Fruit fly (Drosophila melanogaster) whole organism, embryonic: ENCODE results near the gene CG13623.

Source experiments
- BEAF-32 ChIP-seq: fragments of 200-800 bp; sonication (Bioruptor generic); optimal IDR thresholded peaks from 3 replicates; lab custom pipeline; 2017; ENCODE audit warnings: missing biosample characterization, missing genetic modification characterization, mild to moderate bottlenecking, moderate library complexity, missing genetic modification reagents
- CG1024 ChIP-seq: fragments of 200-800 bp; sonication (Bioruptor generic); IDR thresholded peaks from 2 replicates; pipeline ENCODE4 v1.3.6; 2022; ENCODE audit warnings: missing biosample characterization, missing genetic modification characterization
- CG11696 ChIP-seq: fragments of 200-800 bp; sonication (Bioruptor generic); IDR thresholded peaks from 2 replicates; pipeline ENCODE4 v1.3.6; 2022; ENCODE audit warnings: missing biosample characterization, missing genetic modification characterization
- CG13624 ChIP-seq: fragments of 200-800 bp; sonication (Bioruptor generic); optimal IDR thresholded peaks from 2 replicates; lab custom pipeline; 2016; ENCODE audit warnings: missing biosample characterization, missing genetic modification characterization
- CG13775 ChIP-seq: fragments of 200-800 bp; sonication (Bioruptor generic); optimal IDR thresholded peaks from 3 replicates; lab custom pipeline; 2017; ENCODE audit warnings: missing biosample characterization, mild to moderate bottlenecking, missing genetic modification characterization
- CG14050 ChIP-seq: fragments of 200-800 bp; sonication (Bioruptor generic); IDR thresholded peaks from 3 replicates; pipeline ENCODE4 v1.3.6; 2022; ENCODE audit warnings: missing biosample characterization, missing genetic modification characterization
- CG14965 ChIP-seq: fragments of 200-800 bp; sonication (Bioruptor generic); optimal IDR thresholded peaks from 2 replicates; lab custom pipeline; 2016; ENCODE audit warnings: missing biosample characterization, missing genetic modification characterization, borderline replicate concordance
- CG15073 ChIP-seq: fragments of 200-800 bp; sonication (Bioruptor generic); optimal IDR thresholded peaks from 2 replicates; lab custom pipeline; 2016; ENCODE audit warnings: missing biosample characterization, missing genetic modification characterization
- CG15269 ChIP-seq: fragments of 200-800 bp; sonication (Bioruptor generic); optimal IDR thresholded peaks from 2 replicates; lab custom pipeline; 2018; ENCODE audit warnings: missing biosample characterization, mild to moderate bottlenecking, missing genetic modification characterization, moderate library complexity
- CG1603 ChIP-seq: fragments of 200-800 bp; sonication (Bioruptor generic); optimal IDR thresholded peaks from 2 replicates; lab custom pipeline; 2019; ENCODE audit warnings: missing biosample characterization, mild to moderate bottlenecking, missing genetic modification characterization, moderate library complexity
- CG16815 ChIP-seq: fragments of 200-800 bp; sonication (Bioruptor generic); optimal IDR thresholded peaks from 3 replicates; lab custom pipeline; 2017; ENCODE audit warnings: missing biosample characterization, mild to moderate bottlenecking, missing genetic modification characterization
- CG17328 ChIP-seq: fragments of 200-800 bp; sonication (Bioruptor generic); IDR thresholded peaks from 2 replicates; pipeline ENCODE4 v1.3.6; 2022; ENCODE audit warnings: missing biosample characterization, missing genetic modification characterization
- CG2129 ChIP-seq: fragments of 200-800 bp; sonication (Bioruptor generic); IDR thresholded peaks from 2 replicates; pipeline ENCODE4 v1.3.6; 2022; ENCODE audit warnings: missing biosample characterization, missing genetic modification characterization; ENCODE audit not compliant: partially characterized antibody
- CG2889 ChIP-seq: fragments of 200-800 bp; sonication (Bioruptor generic); IDR thresholded peaks from 3 replicates; pipeline ENCODE4 v1.3.6; 2022; ENCODE audit warnings: missing biosample characterization, missing genetic modification characterization
- CG4424 ChIP-seq: fragments of 200-800 bp; sonication (Bioruptor generic); optimal IDR thresholded peaks from 3 replicates; lab custom pipeline; 2016; ENCODE audit warnings: missing biosample characterization, missing genetic modification characterization
- CG7357 ChIP-seq: fragments of 200-800 bp; sonication (Bioruptor generic); IDR thresholded peaks from 3 replicates; pipeline ENCODE4 v1.3.6; 2022; ENCODE audit warnings: missing biosample characterization, missing genetic modification characterization
- CG7556 ChIP-seq: fragments of 200-800 bp; sonication (Bioruptor generic); optimal IDR thresholded peaks from 2 replicates; lab custom pipeline; 2017; ENCODE audit warnings: missing biosample characterization, mild to moderate bottlenecking, missing genetic modification characterization
- CG8281 ChIP-seq: fragments of 200-800 bp; sonication (Bioruptor generic); optimal IDR thresholded peaks from 2 replicates; lab custom pipeline; 2018; ENCODE audit warnings: missing biosample characterization, mild to moderate bottlenecking, missing genetic modification characterization, moderate library complexity
- CG9727 ChIP-seq: fragments of 200-800 bp; sonication (Bioruptor generic); optimal IDR thresholded peaks from 3 replicates; lab custom pipeline; 2017; ENCODE audit warnings: missing biosample characterization, mild to moderate bottlenecking, missing genetic modification characterization
- D19A ChIP-seq: fragments of 200-800 bp; optimal IDR thresholded peaks from 3 replicates; lab custom pipeline; 2019; ENCODE audit warnings: missing biosample characterization, mild to moderate bottlenecking, missing genetic modification characterization, moderate library complexity
- Deaf1 ChIP-seq: fragments of 200-800 bp; optimal IDR thresholded peaks from 3 replicates; lab custom pipeline; 2019; ENCODE audit warnings: missing biosample characterization, mild to moderate bottlenecking, missing genetic modification characterization, moderate library complexity
- Dfd ChIP-seq, 2 experiments: fragments of >200 bp; optimal IDR thresholded peaks; 2 replicates each; lab custom pipeline; 2017; ENCODE audit warnings: missing biosample characterization in 2 of 2, missing genetic modification characterization in 2 of 2
- Drgx ChIP-seq: fragments of 200-800 bp; sonication (Bioruptor generic); IDR thresholded peaks from 2 replicates; pipeline ENCODE4 v1.3.6; 2022; ENCODE audit warnings: missing biosample characterization, missing genetic modification characterization
- ERR ChIP-seq: fragments of 200-800 bp; sonication (Bioruptor generic); optimal IDR thresholded peaks from 2 replicates; lab custom pipeline; 2016; ENCODE audit warnings: missing biosample characterization, missing genetic modification characterization
- Fer3 ChIP-seq: fragments of 200-800 bp; sonication (Bioruptor generic); optimal IDR thresholded peaks from 2 replicates; lab custom pipeline; 2018; ENCODE audit warnings: missing biosample characterization, mild to moderate bottlenecking, missing genetic modification characterization, moderate library complexity
- HLH54F ChIP-seq: fragments of 200-800 bp; sonication (Bioruptor generic); optimal IDR thresholded peaks from 3 replicates; lab custom pipeline; 2016; ENCODE audit warnings: missing biosample characterization, missing genetic modification characterization
- HLHmδ ChIP-seq: fragments of 200-800 bp; sonication (Bioruptor generic); optimal IDR thresholded peaks from 2 replicates; lab custom pipeline; 2018; ENCODE audit warnings: missing biosample characterization, mild to moderate bottlenecking, missing genetic modification characterization, moderate library complexity
- Hr78 ChIP-seq, 2 experiments: fragments of 200-800 bp in 1 of 2; fragments of >200 bp in 1 of 2; sonication (Bioruptor generic) in 1 of 2; optimal IDR thresholded peaks; 2 replicates each; lab custom pipeline; 2017 to 2019; ENCODE audit warnings: missing biosample characterization in 2 of 2, missing genetic modification characterization in 2 of 2, mild to moderate bottlenecking in 1 of 2, moderate library complexity in 1 of 2
- MBD-R2 ChIP-seq: fragments of 200-800 bp; sonication (Bioruptor generic); IDR thresholded peaks from 2 replicates; pipeline ENCODE4 v1.3.6; 2022; ENCODE audit warnings: missing biosample characterization, missing genetic modification characterization
- NFAT ChIP-seq: fragments of 200-800 bp; sonication (Bioruptor generic); IDR thresholded peaks from 2 replicates; pipeline ENCODE4 v1.3.6; 2022; ENCODE audit warnings: missing biosample characterization, missing genetic modification characterization
- Pdp1 ChIP-seq, 2 experiments: fragments of 200-800 bp; sonication (Bioruptor generic); optimal IDR thresholded peaks; 3 replicates each; lab custom pipeline; 2016; ENCODE audit warnings: missing biosample characterization in 2 of 2, missing genetic modification characterization in 2 of 2, mild to moderate bottlenecking in 1 of 2, moderate library complexity in 1 of 2
- Ravus ChIP-seq: fragments of 200-800 bp; sonication (Bioruptor generic); IDR thresholded peaks from 2 replicates; pipeline ENCODE4 v1.3.6; 2022; ENCODE audit warnings: missing biosample characterization, missing genetic modification characterization
- Rx ChIP-seq: fragments of 200-800 bp; sonication (Bioruptor generic); IDR thresholded peaks from 2 replicates; pipeline ENCODE4 v1.3.6; 2022; ENCODE audit warnings: missing biosample characterization, missing genetic modification characterization
- Side ChIP-seq: fragments of 200-800 bp; sonication (Bioruptor generic); optimal IDR thresholded peaks from 2 replicates; lab custom pipeline; 2016; ENCODE audit warnings: missing biosample characterization, missing genetic modification characterization
- Usf ChIP-seq: fragments of 200-800 bp; sonication (Bioruptor generic); optimal IDR thresholded peaks from 2 replicates; lab custom pipeline; 2017; ENCODE audit warnings: missing genotype, missing biosample characterization, missing genetic modification characterization
- bowl ChIP-seq: fragments of 200-800 bp; sonication (Bioruptor generic); IDR thresholded peaks from 2 replicates; pipeline ENCODE4 v1.3.6; 2022; ENCODE audit warnings: missing biosample characterization, missing genetic modification characterization
- cas ChIP-seq: fragments of 200-800 bp; sonication (Bioruptor generic); IDR thresholded peaks from 2 replicates; pipeline ENCODE4 v1.3.6; 2022; ENCODE audit warnings: missing biosample characterization, missing genetic modification characterization
- en ChIP-seq: fragments of 200-800 bp; sonication (Bioruptor generic); optimal IDR thresholded peaks from 2 replicates; lab custom pipeline; 2016; ENCODE audit warnings: missing biosample characterization, missing genetic modification characterization
- eyg ChIP-seq: fragments of 200-800 bp; sonication (Bioruptor generic); optimal IDR thresholded peaks from 3 replicates; lab custom pipeline; 2016; ENCODE audit warnings: missing biosample characterization, missing genetic modification characterization
- grau ChIP-seq: fragments of 200-800 bp; optimal IDR thresholded peaks from 3 replicates; lab custom pipeline; 2019; ENCODE audit warnings: missing biosample characterization, mild to moderate bottlenecking, missing genetic modification characterization, moderate library complexity
- jigr1 ChIP-seq: fragments of 200-800 bp; sonication (Bioruptor generic); IDR thresholded peaks from 3 replicates; pipeline ENCODE4 v1.3.6; 2022; ENCODE audit warnings: missing biosample characterization, missing genetic modification characterization
- ken ChIP-seq: fragments of 200-800 bp; sonication (Bioruptor generic); IDR thresholded peaks from 3 replicates; pipeline ENCODE4 v1.3.6; 2022; ENCODE audit warnings: missing biosample characterization, missing genetic modification characterization
- lab ChIP-seq: fragments of 200-800 bp; sonication (Bioruptor generic); optimal IDR thresholded peaks from 3 replicates; lab custom pipeline; 2017; ENCODE audit warnings: missing biosample characterization, missing genetic modification characterization, mild to moderate bottlenecking, moderate library complexity, missing genetic modification reagents
- luna ChIP-seq: fragments of 200-800 bp; sonication (Bioruptor generic); optimal IDR thresholded peaks from 2 replicates; lab custom pipeline; 2016; ENCODE audit warnings: missing biosample characterization, missing genetic modification characterization
- repo ChIP-seq: fragments of 200-800 bp; sonication (Bioruptor generic); optimal IDR thresholded peaks from 2 replicates; lab custom pipeline; 2016; ENCODE audit warnings: missing biosample characterization, missing genetic modification characterization
- ro ChIP-seq: fragments of 200-800 bp; sonication (Bioruptor generic); IDR thresholded peaks from 2 replicates; pipeline ENCODE4 v1.3.6; 2022; ENCODE audit warnings: missing biosample characterization, missing genetic modification characterization
- sd ChIP-seq: fragments of 200-800 bp; sonication (Bioruptor generic); optimal IDR thresholded peaks from 3 replicates; lab custom pipeline; 2018; ENCODE audit warnings: missing biosample characterization, mild to moderate bottlenecking, missing genetic modification characterization, moderate library complexity
- sr ChIP-seq: fragments of 200-800 bp; sonication (Bioruptor generic); IDR thresholded peaks from 3 replicates; pipeline ENCODE4 v1.3.6; 2022; ENCODE audit warnings: missing biosample characterization, missing genetic modification characterization
- tna ChIP-seq: fragments of 200-800 bp; sonication (Bioruptor generic); IDR thresholded peaks from 2 replicates; pipeline ENCODE4 v1.3.6; 2022; ENCODE audit warnings: missing biosample characterization, missing genetic modification characterization; ENCODE audit not compliant: partially characterized antibody
- toy ChIP-seq: fragments of 200-800 bp; sonication (Bioruptor generic); IDR thresholded peaks from 2 replicates; pipeline ENCODE4 v1.3.6; 2022; ENCODE audit warnings: missing biosample characterization, missing genetic modification characterization
- vnd ChIP-seq: fragments of 200-800 bp; sonication (Bioruptor generic); IDR thresholded peaks from 3 replicates; pipeline ENCODE4 v1.3.6; 2022; ENCODE audit warnings: missing biosample characterization, missing genetic modification characterization; ENCODE audit not compliant: partially characterized antibody

Gene CG13623

DNA sequence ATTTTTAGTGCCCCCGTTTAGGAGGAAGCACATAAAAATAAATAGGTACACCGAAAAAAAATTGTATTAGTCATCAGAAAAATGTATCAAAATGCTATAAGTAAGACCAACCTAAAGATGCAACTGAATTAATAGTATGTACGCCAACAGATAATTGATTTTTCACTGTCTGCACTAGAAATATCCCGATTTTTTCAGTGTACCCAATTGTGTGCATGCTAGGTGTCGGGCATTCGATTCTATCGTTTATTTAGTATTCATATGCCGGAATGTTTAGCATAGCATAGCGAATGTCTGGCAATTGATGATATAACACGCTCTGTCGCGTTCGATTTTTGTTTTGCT, 37.0 kb upstream of the CG13623 start (continued):
- peak in 1 of 2 experiments; percentile 49 for TF ChIP-seq Hr78 (GFP tag; optimal IDR thresholded peaks at IDR 0.05; lab: Kevin White, UChicago)
- TF ChIP-seq CG7556 (GFP tag; lab: Kevin White, UChicago): peak; percentile 83
- TF ChIP-seq NFAT (GFP tag; lab: Robert Waterston, UW): peak; percentile 52
- peak; percentile 77 for TF ChIP-seq bowl (GFP tag; lab: Robert Waterston, UW)
- TF ChIP-seq CG17328 (GFP tag; lab: Robert Waterston, UW): peak; percentile 91
- TF ChIP-seq vnd: no peak
- peak; percentile 76 for TF ChIP-seq CG7357 (GFP tag; lab: Robert Waterston, UW)
- TF ChIP-seq eyg (GFP tag; lab: Kevin White, UChicago): peak; percentile 82
- TF ChIP-seq Fer3 (tag; lab: Kevin White, UChicago): peak; percentile 86
- TF ChIP-seq sr (GFP tag; lab: Robert Waterston, UW): peak; percentile 68; the same call in 1 of the 3 replicates
- TF ChIP-seq HLHmδ: no peak
- TF ChIP-seq ERR (GFP tag; lab: Kevin White, UChicago): peak; percentile 88
- TF ChIP-seq luna (GFP tag; lab: Kevin White, UChicago): peak; percentile 75
- peak; percentile 79 for TF ChIP-seq CG4424 (GFP tag; lab: Kevin White, UChicago)
- TF ChIP-seq CG1024: peak; percentile 74
- TF ChIP-seq Ravus: peak; percentile 83
- peak; percentile 70 for TF ChIP-seq CG13775 (GFP tag; lab: Kevin White, UChicago)
- TF ChIP-seq CG14050 (GFP tag; lab: Robert Waterston, UW): peak; percentile 80
- peak; percentile 65 for TF ChIP-seq Deaf1 (tag; lab: Kevin White, UChicago)
- TF ChIP-seq grau (tag; lab: Kevin White, UChicago): peak; percentile 87
- TF ChIP-seq CG14965 (GFP tag; lab: Kevin White, UChicago): peak; percentile 73
- TF ChIP-seq en (GFP tag; lab: Kevin White, UChicago): peak; percentile 81
- no peak for TF ChIP-seq BEAF-32 (GFP tag; lab: Kevin White, UChicago)
- peak; percentile 89 for TF ChIP-seq CG1603
- peak; percentile 91 to 94 for TF ChIP-seq Pdp1 (GFP tag; optimal IDR thresholded peaks at IDR 0.05; lab: Kevin White, UChicago)
- peak; percentile 88 for TF ChIP-seq sd
- TF ChIP-seq repo: peak; percentile 76
- TF ChIP-seq CG15269: peak; percentile 91
- no peak for TF ChIP-seq jigr1 (GFP tag; lab: Robert Waterston, UW)
- TF ChIP-seq Side (GFP tag; lab: Kevin White, UChicago): peak; percentile 88
- TF ChIP-seq CG16815 (GFP tag; lab: Kevin White, UChicago): peak; percentile 59
- peak; percentile 63 for TF ChIP-seq CG8281 (tag; lab: Kevin White, UChicago)
- no peak for TF ChIP-seq CG2129 (GFP tag; lab: Robert Waterston, UW)
- no peak; the same call in 1 of the 2 replicates for TF ChIP-seq Rx (GFP tag; lab: Robert Waterston, UW)
- TF ChIP-seq CG11696 (GFP tag; lab: Robert Waterston, UW): peak; percentile 73
- TF ChIP-seq CG2889: peak; percentile 82
- peak; percentile 98 for TF ChIP-seq CG13624 (GFP tag; lab: Kevin White, UChicago)
- peak; percentile 60 for TF ChIP-seq cas (GFP tag; lab: Robert Waterston, UW)
- peak; percentile 85 for TF ChIP-seq HLH54F (GFP tag; lab: Kevin White, UChicago)
- no peak for TF ChIP-seq Dfd (GFP tag; optimal IDR thresholded peaks at IDR 0.05; lab: Kevin White, UChicago)
- no peak for TF ChIP-seq tna (GFP tag; lab: Robert Waterston, UW)
- TF ChIP-seq D19A (tag; lab: Kevin White, UChicago): peak; percentile 64
- TF ChIP-seq CG9727: peak; percentile 80
- peak; percentile 89 for TF ChIP-seq ken (GFP tag; lab: Robert Waterston, UW)
- TF ChIP-seq MBD-R2 (GFP tag; lab: Robert Waterston, UW): peak; percentile 61
- peak; percentile 70 for TF ChIP-seq CG15073
- TF ChIP-seq Usf: peak; percentile 50
- TF ChIP-seq lab: peak; percentile 89
- peak; percentile 85 for TF ChIP-seq Drgx (GFP tag; lab: Robert Waterston, UW)
- no peak for TF ChIP-seq toy
- TF ChIP-seq ro (GFP tag; lab: Robert Waterston, UW): peak; percentile 58
